Worm (Caenorhabditis elegans): Measurements from ENCODE around the gene Y55F3AM.5.

DNA sequence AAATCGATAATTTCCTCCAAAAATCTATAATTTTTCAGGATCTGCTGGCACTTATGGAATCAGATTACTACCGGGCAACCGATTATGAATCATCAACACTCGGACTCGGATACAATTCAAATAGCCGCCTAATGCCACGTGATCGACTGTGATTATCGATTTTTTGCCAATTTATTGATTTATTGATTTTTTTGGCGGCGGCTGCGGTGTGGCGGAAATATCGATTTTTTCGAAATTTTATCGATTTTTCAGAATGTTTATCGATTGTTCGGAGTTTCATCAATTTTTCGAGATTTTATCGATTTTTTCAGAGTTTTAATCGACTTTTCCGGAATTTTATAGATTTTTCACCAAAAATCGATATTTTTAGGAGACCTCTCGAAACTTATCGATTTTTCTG, 15.5 kb upstream of the Y55F3AM.5 start:
- TF ChIP-seq ama-1 (optimal IDR thresholded peaks at IDR 0.05) = no peak
- no peak for TF ChIP-seq aly-1 (tag; optimal IDR thresholded peaks at IDR 0.05)
- no peak for TF ChIP-seq flt-1 (GFP tag; IDR thresholded peaks at IDR 0.05)
- TF ChIP-seq pes-1 (GFP tag; IDR thresholded peaks at IDR 0.05) = no peak
- no peak for TF ChIP-seq tra-4 (tag; optimal IDR thresholded peaks at IDR 0.05)
- no peak for TF ChIP-seq tbx-37 (GFP tag; conservative IDR thresholded peaks at IDR 0.05)
- TF ChIP-seq tbx-11 (GFP tag; IDR thresholded peaks at IDR 0.05) = no peak
- no peak for TF ChIP-seq sea-1 (GFP tag; conservative IDR thresholded peaks at IDR 0.05)
- no peak for TF ChIP-seq hnd-1 (tag; optimal IDR thresholded peaks at IDR 0.05)
- TF ChIP-seq ets-7 (tag; optimal IDR thresholded peaks at IDR 0.05) = no peak
